Fruit fly (Drosophila melanogaster): ENCODE measurements around the gene CG6244.

CG6244 gene

DNA sequence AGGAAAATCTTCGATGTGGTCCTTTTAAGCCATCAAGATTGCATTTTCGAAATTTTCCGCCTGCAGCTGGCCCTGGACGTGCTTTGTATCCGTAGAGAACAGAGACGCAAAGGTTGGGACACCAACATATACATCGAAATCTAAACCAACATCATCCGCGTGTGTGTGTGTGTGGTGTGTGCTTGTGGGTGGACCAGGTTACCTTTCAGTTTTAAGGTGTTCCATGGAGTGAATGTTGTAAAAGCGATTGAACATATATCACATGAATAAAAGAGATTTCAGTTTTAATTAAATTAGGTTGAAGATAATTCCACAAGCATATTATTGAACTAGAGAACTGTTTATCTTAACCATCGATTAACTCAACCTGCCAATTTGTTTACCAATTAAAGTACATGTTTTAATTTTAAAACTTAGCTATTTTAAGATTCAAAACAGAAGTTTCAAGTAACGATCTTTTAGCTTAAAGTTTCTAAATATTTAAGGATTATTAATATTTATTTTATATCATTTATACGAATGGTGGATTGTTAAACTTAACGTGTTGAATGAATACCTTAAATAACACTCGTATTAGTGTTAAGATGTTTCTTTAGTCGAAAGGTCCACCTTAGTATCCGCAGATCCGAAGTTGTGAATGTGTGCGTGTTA is 19.0 kb downstream of the CG6244 start (continued):
- TF ChIP-seq CG3919 (GFP tag; optimal IDR thresholded peaks at IDR 0.05) (peak; percentile 91), topi (GFP tag; optimal IDR thresholded peaks at IDR 0.05) (peak; percentile 83), Blimp-1 (GFP tag; optimal IDR thresholded peaks at IDR 0.05) (peak; percentile 85), vri (GFP tag; optimal IDR thresholded peaks at IDR 0.05) (peak; percentile 75), CG31627 (GFP tag; optimal IDR thresholded peaks at IDR 0.05) (peak; percentile 81), esn (GFP tag; optimal IDR thresholded peaks at IDR 0.05) (peak; percentile 93), dac (GFP tag; optimal IDR thresholded peaks at IDR 0.05) (no peak), lz (GFP tag; optimal IDR thresholded peaks at IDR 0.05) (peak; percentile 86), Hr38 (GFP tag; optimal IDR thresholded peaks at IDR 0.05) (no peak), achi (GFP tag; optimal IDR thresholded peaks at IDR 0.05) (peak; percentile 90), CG8119 (GFP tag; IDR thresholded peaks at IDR 0.05) (peak; percentile 88), Ets96B (tag; optimal IDR thresholded peaks at IDR 0.05) (peak; percentile 86), ss (GFP tag; optimal IDR thresholded peaks at IDR 0.05) (peak in 1 of 2 experiments; percentile 94), spab (GFP tag; optimal IDR thresholded peaks at IDR 0.05) (peak; percentile 88), Lpt (GFP tag; optimal IDR thresholded peaks at IDR 0.05) (peak; percentile 75), eg (GFP tag; IDR thresholded peaks at IDR 0.05) (no peak; the same call in 2 of the 3 replicates), svp (GFP tag) (peak; percentile 95), Met (GFP tag; optimal IDR thresholded peaks at IDR 0.05) (peak; percentile 88), CG4318 (GFP tag; optimal IDR thresholded peaks at IDR 0.05) (peak; percentile 89), fd85E (GFP tag; optimal IDR thresholded peaks at IDR 0.05) (peak; percentile 73), fd59A (GFP tag; optimal IDR thresholded peaks at IDR 0.05) (peak; percentile 78), CG32006 (GFP tag; optimal IDR thresholded peaks at IDR 0.05) (peak; percentile 95), Sox14 (GFP tag; optimal IDR thresholded peaks at IDR 0.05) (peak; percentile 88), CG16779 (tag; optimal IDR thresholded peaks at IDR 0.05) (no peak)

DNA sequence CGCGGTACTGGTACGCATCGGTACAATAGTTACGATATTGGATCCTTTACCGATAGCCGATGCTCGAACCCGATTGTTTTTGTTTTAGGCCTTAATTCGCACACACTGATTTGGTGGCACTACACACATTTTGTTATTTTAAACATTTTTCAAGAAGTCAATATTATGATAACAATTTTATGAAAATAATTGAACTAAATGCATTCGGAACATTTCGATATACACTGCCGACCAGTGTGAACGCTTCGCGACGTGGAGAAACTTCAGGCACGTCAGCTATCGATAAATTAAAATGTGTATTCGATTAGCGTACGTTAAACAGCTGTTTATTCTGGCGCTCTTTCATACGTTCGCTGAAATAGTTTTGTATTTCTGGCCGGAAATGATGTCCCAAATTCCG is 24.0 kb downstream of the CG6244 start, which contains the start of gene CG12713:
CG12713 (plus strand) TSS at position 319 of the 400 bp plus-strand sequence.
- TF ChIP-seq Eip78C (GFP tag), result peak; percentile 6
- TF ChIP-seq lz (GFP tag; optimal IDR thresholded peaks at IDR 0.05), result peak; percentile 28
- peak; percentile 17 for TF ChIP-seq Hr39 (GFP tag; optimal IDR thresholded peaks at IDR 0.05)
- TF ChIP-seq CG11762 (GFP tag; optimal IDR thresholded peaks at IDR 0.05; ENCODE audit: insufficient read depth), result no peak
- TF ChIP-seq net (GFP tag; optimal IDR thresholded peaks at IDR 0.05), result no peak
- TF ChIP-seq CG3032 (tag; optimal IDR thresholded peaks at IDR 0.05), result peak; percentile 25
- peak; percentile 1 for TF ChIP-seq CG31627 (GFP tag; optimal IDR thresholded peaks at IDR 0.05)
- TF ChIP-seq Eip75B (GFP tag; optimal IDR thresholded peaks at IDR 0.05), result peak; percentile 12
- peak; percentile 27 for TF ChIP-seq Sox14 (GFP tag; optimal IDR thresholded peaks at IDR 0.05)
- no peak for TF ChIP-seq Hr38 (GFP tag; optimal IDR thresholded peaks at IDR 0.05)
- peak; percentile 39 for TF ChIP-seq esn (GFP tag; optimal IDR thresholded peaks at IDR 0.05)

DNA sequence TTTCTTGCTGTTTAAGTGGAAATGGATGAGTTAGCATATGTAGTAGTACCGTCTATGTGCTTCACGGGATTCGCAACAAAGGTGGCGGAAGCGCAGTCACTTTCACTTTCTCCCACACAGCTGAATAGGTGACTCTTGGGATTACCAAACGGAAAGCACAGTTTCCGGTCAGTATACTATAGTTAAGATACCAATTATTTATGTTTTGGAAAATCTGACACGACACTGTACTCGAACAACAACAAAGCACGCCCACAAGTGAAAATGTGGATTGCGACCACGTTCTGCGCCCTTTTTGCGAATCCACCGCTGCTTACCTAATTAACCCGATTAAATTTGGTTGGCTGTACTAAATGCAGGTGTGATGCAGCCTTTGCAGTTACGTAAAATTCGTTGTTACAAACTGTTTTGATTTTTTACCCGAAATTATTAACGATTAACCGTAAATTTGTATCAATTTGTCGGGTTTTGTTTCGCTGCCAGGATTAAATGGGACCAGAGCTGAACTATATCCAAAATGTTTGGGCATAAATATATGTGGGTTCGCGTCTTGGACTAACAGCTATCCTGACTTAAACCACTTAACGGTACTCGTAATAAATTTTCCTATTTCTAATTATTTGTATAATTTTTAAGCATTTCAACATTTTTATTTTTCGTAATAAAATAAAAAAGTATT is 26.9 kb downstream of the CG6244 start, which contains the start of gene CG18081:
CG18081 (minus strand) TSS at position 512 of the 679 bp plus-strand sequence.
- TF ChIP-seq Met (GFP tag; optimal IDR thresholded peaks at IDR 0.05), result no peak
- TF ChIP-seq CG6163 (GFP tag; IDR thresholded peaks at IDR 0.05), result no peak
- peak; percentile 65 for TF ChIP-seq Blimp-1 (GFP tag; optimal IDR thresholded peaks at IDR 0.05)
- no peak for TF ChIP-seq eg (GFP tag; IDR thresholded peaks at IDR 0.05)
- no peak for TF ChIP-seq Ets96B (tag; optimal IDR thresholded peaks at IDR 0.05)
- no peak for TF ChIP-seq ss (GFP tag; optimal IDR thresholded peaks at IDR 0.05)
- no peak for TF ChIP-seq net (GFP tag; optimal IDR thresholded peaks at IDR 0.05)
- TF ChIP-seq Eip78C (GFP tag), result peak; percentile 49
- TF ChIP-seq CG10631 (GFP tag; optimal IDR thresholded peaks at IDR 0.05), result no peak
- peak; percentile 35 for TF ChIP-seq Sox14 (GFP tag; optimal IDR thresholded peaks at IDR 0.05)
- TF ChIP-seq cyc (GFP tag; optimal IDR thresholded peaks at IDR 0.05), result no peak
- no peak for TF ChIP-seq Sox15 (GFP tag; optimal IDR thresholded peaks at IDR 0.05)
- TF ChIP-seq CG34406 (GFP tag; optimal IDR thresholded peaks at IDR 0.05), result no peak
- no peak for TF ChIP-seq Ets21C (GFP tag; optimal IDR thresholded peaks at IDR 0.05)
- TF ChIP-seq CG6854 (GFP tag; optimal IDR thresholded peaks at IDR 0.05), result no peak
- no peak for TF ChIP-seq CG8119 (GFP tag; IDR thresholded peaks at IDR 0.05)
- no peak for TF ChIP-seq CG11294 (GFP tag; IDR thresholded peaks at IDR 0.05)
